Fruit fly (Drosophila melanogaster) whole organism, prepupa: ENCODE data around the gene Swip-1.

Experiments
- CG10631 ChIP-seq: fragments of 200-800 bp; sonication (Bioruptor generic); optimal IDR thresholded peaks from 2 replicates; lab custom pipeline; 2016; ENCODE audit warnings: missing biosample characterization, missing genetic modification characterization
- CG10669 ChIP-seq: fragments of 200-800 bp; sonication (Bioruptor generic); optimal IDR thresholded peaks from 3 replicates; lab custom pipeline; 2018; ENCODE audit warnings: missing biosample characterization, mild to moderate bottlenecking, missing genetic modification characterization, moderate library complexity
- CG11762 ChIP-seq: fragments of 200-800 bp; sonication (Bioruptor generic); optimal IDR thresholded peaks from 3 replicates; lab custom pipeline; 2016; ENCODE audit warnings: missing biosample characterization, missing genetic modification characterization; ENCODE audit not compliant: insufficient read depth
- CG11902 ChIP-seq: fragments of 200-800 bp; sonication (Bioruptor generic); optimal IDR thresholded peaks from 3 replicates; lab custom pipeline; 2016; ENCODE audit warnings: missing biosample characterization, missing genetic modification characterization
- CG15336 ChIP-seq: fragments of 200-800 bp; sonication (Bioruptor generic); IDR thresholded peaks from 2 replicates; pipeline ENCODE4 v1.3.6; 2022; ENCODE audit warnings: missing biosample characterization, missing genetic modification characterization
- CG1621 ChIP-seq: fragments of 200-800 bp; sonication (Bioruptor generic); optimal IDR thresholded peaks from 3 replicates; lab custom pipeline; 2018; ENCODE audit warnings: missing biosample characterization, mild to moderate bottlenecking, missing genetic modification characterization
- CG16779 ChIP-seq: fragments of 200-800 bp; sonication (Bioruptor generic); optimal IDR thresholded peaks from 3 replicates; lab custom pipeline; 2017; ENCODE audit warnings: missing biosample characterization, mild to moderate bottlenecking, missing genetic modification characterization
- CG3032 ChIP-seq: fragments of 200-800 bp; optimal IDR thresholded peaks from 2 replicates; lab custom pipeline; 2019; ENCODE audit warnings: missing biosample characterization, mild to moderate bottlenecking, missing genetic modification characterization, moderate library complexity
- CG31627 ChIP-seq: fragments of 200-800 bp; sonication (Bioruptor generic); optimal IDR thresholded peaks from 3 replicates; lab custom pipeline; 2016; ENCODE audit warnings: missing biosample characterization, missing genetic modification characterization
- CG32006 ChIP-seq: fragments of 200-800 bp; sonication (Bioruptor generic); optimal IDR thresholded peaks from 3 replicates; lab custom pipeline; 2017; ENCODE audit warnings: missing biosample characterization, mild to moderate bottlenecking, missing genetic modification characterization
- CG34406 ChIP-seq: fragments of 200-800 bp; sonication (Bioruptor generic); optimal IDR thresholded peaks from 3 replicates; lab custom pipeline; 2016; ENCODE audit warnings: missing biosample characterization, missing genetic modification characterization
- CG4318 ChIP-seq: fragments of 200-800 bp; sonication (Bioruptor generic); optimal IDR thresholded peaks from 3 replicates; lab custom pipeline; 2017; ENCODE audit warnings: missing biosample characterization, mild to moderate bottlenecking, missing genetic modification characterization
- CG6792 ChIP-seq: fragments of 200-800 bp; sonication (Bioruptor generic); optimal IDR thresholded peaks from 3 replicates; lab custom pipeline; 2016; ENCODE audit warnings: missing biosample characterization, missing genetic modification characterization
- CG7368 ChIP-seq: fragments of 200-800 bp; sonication (Bioruptor generic); optimal IDR thresholded peaks from 3 replicates; lab custom pipeline; 2016; ENCODE audit warnings: missing biosample characterization, missing genetic modification characterization
- CG8119 ChIP-seq: fragments of 200-800 bp; sonication (Bioruptor generic); IDR thresholded peaks from 3 replicates; pipeline ENCODE4 v1.3.6; 2022; ENCODE audit warnings: missing biosample characterization, missing genetic modification characterization
- CG8319 ChIP-seq: fragments of 200-800 bp; sonication (Bioruptor generic); optimal IDR thresholded peaks from 3 replicates; lab custom pipeline; 2016; ENCODE audit warnings: missing biosample characterization, missing genetic modification characterization
- CG8632 ChIP-seq: fragments of 200-800 bp; sonication (Bioruptor generic); optimal IDR thresholded peaks from 3 replicates; lab custom pipeline; 2016; ENCODE audit warnings: missing biosample characterization, missing genetic modification characterization
- CG9139 ChIP-seq: fragments of 200-800 bp; sonication (Bioruptor generic); optimal IDR thresholded peaks from 3 replicates; lab custom pipeline; 2017; ENCODE audit warnings: missing biosample characterization, mild to moderate bottlenecking, missing genetic modification characterization
- Eip75B ChIP-seq: fragments of 200-800 bp; sonication (Bioruptor generic); optimal IDR thresholded peaks from 3 replicates; lab custom pipeline; 2016; ENCODE audit warnings: missing biosample characterization, missing genetic modification characterization
- Eip78C ChIP-seq: fragments of 200-800 bp; sonication (Bioruptor generic); peaks from one replicate; lab custom pipeline; 2016; ENCODE audit warnings: missing biosample characterization, missing genetic modification characterization
- Eip93F ChIP-seq: fragments of 200-800 bp; sonication (Bioruptor generic); optimal IDR thresholded peaks from 2 replicates; lab custom pipeline; 2016; ENCODE audit warnings: missing biosample characterization, mild to moderate bottlenecking, missing genetic modification characterization
- Ets96B ChIP-seq: fragments of 200-800 bp; optimal IDR thresholded peaks from 2 replicates; lab custom pipeline; 2019; ENCODE audit warnings: missing biosample characterization, mild to moderate bottlenecking, missing genetic modification characterization, moderate library complexity
- Hr38 ChIP-seq: sonication (Bioruptor generic); optimal IDR thresholded peaks from 2 replicates; lab custom pipeline; 2016; ENCODE audit warnings: missing biosample characterization, missing genetic modification characterization
- Hr39 ChIP-seq: fragments of 200-800 bp; sonication (Bioruptor generic); optimal IDR thresholded peaks from 2 replicates; lab custom pipeline; 2016; ENCODE audit warnings: missing biosample characterization, missing genetic modification characterization
- Hr4 ChIP-seq: fragments of 200-800 bp; sonication (Bioruptor generic); optimal IDR thresholded peaks from 3 replicates; lab custom pipeline; 2016; ENCODE audit warnings: missing biosample characterization, missing genetic modification characterization
- Lpt ChIP-seq: fragments of 200-800 bp; sonication (Bioruptor generic); optimal IDR thresholded peaks from 3 replicates; lab custom pipeline; 2016; ENCODE audit warnings: missing biosample characterization, missing genetic modification characterization
- Met ChIP-seq: fragments of 200-800 bp; sonication (Bioruptor generic); optimal IDR thresholded peaks from 3 replicates; lab custom pipeline; 2016; ENCODE audit warnings: missing biosample characterization, missing genetic modification characterization
- OdsH ChIP-seq: fragments of 200-800 bp; sonication (Bioruptor generic); optimal IDR thresholded peaks from 3 replicates; lab custom pipeline; 2016; ENCODE audit warnings: missing biosample characterization, missing genetic modification characterization
- Smox ChIP-seq: fragments of 200-800 bp; sonication (Bioruptor generic); optimal IDR thresholded peaks from 3 replicates; lab custom pipeline; 2016; ENCODE audit warnings: missing biosample characterization, missing genetic modification characterization
- Sox14 ChIP-seq: fragments of 200-800 bp; sonication (Bioruptor generic); optimal IDR thresholded peaks from 3 replicates; lab custom pipeline; 2016; ENCODE audit warnings: missing biosample characterization, missing genetic modification characterization
- Sox15 ChIP-seq: fragments of 200-800 bp; sonication (Bioruptor generic); optimal IDR thresholded peaks from 3 replicates; lab custom pipeline; 2016; ENCODE audit warnings: missing biosample characterization, missing genetic modification characterization
- achi ChIP-seq: fragments of 200-800 bp; sonication (Bioruptor generic); optimal IDR thresholded peaks from 3 replicates; lab custom pipeline; 2016; ENCODE audit warnings: missing biosample characterization, missing genetic modification characterization
- acj6 ChIP-seq: fragments of 200-800 bp; sonication (Bioruptor generic); optimal IDR thresholded peaks from 3 replicates; lab custom pipeline; 2016; ENCODE audit warnings: missing biosample characterization, missing genetic modification characterization
- dsx ChIP-seq: fragments of 200-800 bp; optimal IDR thresholded peaks from 3 replicates; lab custom pipeline; 2019; ENCODE audit warnings: missing biosample characterization, mild to moderate bottlenecking, missing genetic modification characterization, moderate library complexity; ENCODE audit not compliant: poor library complexity, severe bottlenecking
- esn ChIP-seq: fragments of 200-800 bp; sonication (Bioruptor generic); optimal IDR thresholded peaks from 2 replicates; lab custom pipeline; 2016; ENCODE audit warnings: missing biosample characterization, mild to moderate bottlenecking, missing genetic modification characterization, moderate library complexity
- fd59A ChIP-seq: fragments of 200-800 bp; sonication (Bioruptor generic); optimal IDR thresholded peaks from 2 replicates; lab custom pipeline; 2017; ENCODE audit warnings: missing biosample characterization, mild to moderate bottlenecking, missing genetic modification characterization, missing genetic modification reagents
- fd85E ChIP-seq: fragments of 200-800 bp; sonication (Bioruptor generic); optimal IDR thresholded peaks from 3 replicates; lab custom pipeline; 2016; ENCODE audit warnings: missing biosample characterization, missing genetic modification characterization
- fkh ChIP-seq: fragments of 200-800 bp; sonication (Bioruptor generic); optimal IDR thresholded peaks from 3 replicates; lab custom pipeline; 2017; ENCODE audit warnings: missing biosample characterization, mild to moderate bottlenecking, missing genetic modification characterization, moderate library complexity
- lz ChIP-seq: fragments of 200-800 bp; sonication (Bioruptor generic); optimal IDR thresholded peaks from 3 replicates; lab custom pipeline; 2016; ENCODE audit warnings: missing biosample characterization, missing genetic modification characterization
- net ChIP-seq: fragments of 200-800 bp; sonication (Bioruptor generic); optimal IDR thresholded peaks from 3 replicates; lab custom pipeline; 2016; ENCODE audit warnings: missing biosample characterization, missing genetic modification characterization
- pdm3 ChIP-seq: fragments of 200-800 bp; sonication (Bioruptor generic); optimal IDR thresholded peaks from 3 replicates; lab custom pipeline; 2016; ENCODE audit warnings: missing biosample characterization, missing genetic modification characterization
- spab ChIP-seq: fragments of 200-800 bp; sonication (Bioruptor generic); optimal IDR thresholded peaks from 2 replicates; lab custom pipeline; 2017; ENCODE audit warnings: missing biosample characterization, mild to moderate bottlenecking, missing genetic modification characterization, missing genetic modification reagents
- ss ChIP-seq, 2 experiments: fragments of 200-800 bp; sonication (Bioruptor generic); optimal IDR thresholded peaks; 2 replicates in 1 of 2; 3 replicates in 1 of 2; lab custom pipeline; 2017 to 2018; ENCODE audit warnings: mild to moderate bottlenecking in 2 of 2, missing biosample characterization in 2 of 2, missing genetic modification characterization in 2 of 2, moderate library complexity in 1 of 2
- svp ChIP-seq: fragments of 200-800 bp; sonication (Bioruptor generic); peaks from one replicate; lab custom pipeline; 2016; ENCODE audit warnings: missing biosample characterization, missing genetic modification characterization

Gene Swip-1

DNA sequence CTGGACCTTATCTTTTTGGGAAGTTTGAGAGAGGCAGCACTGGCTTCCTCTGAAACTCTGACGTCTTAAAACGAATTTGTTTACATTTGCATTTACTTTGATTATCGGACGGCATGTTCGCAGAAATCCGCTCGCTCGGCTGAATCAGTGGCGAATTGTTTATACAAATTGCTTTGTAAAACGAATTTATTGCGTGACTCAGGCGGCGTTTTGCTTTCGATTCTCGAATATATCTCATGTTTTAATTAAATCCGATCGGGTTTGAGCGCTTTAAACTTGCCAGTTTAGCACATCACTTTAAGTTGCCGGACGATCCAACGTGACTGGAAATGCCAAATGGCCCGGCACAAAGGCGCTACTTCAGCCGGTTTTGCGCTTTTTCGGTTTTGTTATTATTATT lies 2.9 kb downstream of the Swip-1 start (continued):
- TF ChIP-seq spab (GFP tag; lab: Kevin White, UChicago) (no peak), CG1621 (tag; lab: Kevin White, UChicago) (no peak), dsx (no peak), CG8119 (GFP tag; lab: Robert Waterston, UW) (no peak), CG4318 (GFP tag; lab: Kevin White, UChicago) (no peak), Hr4 (no peak), CG11902 (GFP tag; lab: Kevin White, UChicago) (no peak), CG11762 (GFP tag; lab: Kevin White, UChicago) (no peak), CG15336 (GFP tag; lab: Robert Waterston, UW) (no peak), fd85E (GFP tag; lab: Kevin White, UChicago) (no peak), svp (GFP tag; lab: Kevin White, UChicago) (peak; percentile 88), Sox15 (GFP tag; lab: Kevin White, UChicago) (no peak), CG9139 (GFP tag; lab: Kevin White, UChicago) (no peak), CG16779 (no peak), CG7368 (GFP tag; lab: Kevin White, UChicago) (no peak), net (GFP tag; lab: Kevin White, UChicago) (no peak), CG10669 (GFP tag; lab: Kevin White, UChicago) (no peak)

DNA sequence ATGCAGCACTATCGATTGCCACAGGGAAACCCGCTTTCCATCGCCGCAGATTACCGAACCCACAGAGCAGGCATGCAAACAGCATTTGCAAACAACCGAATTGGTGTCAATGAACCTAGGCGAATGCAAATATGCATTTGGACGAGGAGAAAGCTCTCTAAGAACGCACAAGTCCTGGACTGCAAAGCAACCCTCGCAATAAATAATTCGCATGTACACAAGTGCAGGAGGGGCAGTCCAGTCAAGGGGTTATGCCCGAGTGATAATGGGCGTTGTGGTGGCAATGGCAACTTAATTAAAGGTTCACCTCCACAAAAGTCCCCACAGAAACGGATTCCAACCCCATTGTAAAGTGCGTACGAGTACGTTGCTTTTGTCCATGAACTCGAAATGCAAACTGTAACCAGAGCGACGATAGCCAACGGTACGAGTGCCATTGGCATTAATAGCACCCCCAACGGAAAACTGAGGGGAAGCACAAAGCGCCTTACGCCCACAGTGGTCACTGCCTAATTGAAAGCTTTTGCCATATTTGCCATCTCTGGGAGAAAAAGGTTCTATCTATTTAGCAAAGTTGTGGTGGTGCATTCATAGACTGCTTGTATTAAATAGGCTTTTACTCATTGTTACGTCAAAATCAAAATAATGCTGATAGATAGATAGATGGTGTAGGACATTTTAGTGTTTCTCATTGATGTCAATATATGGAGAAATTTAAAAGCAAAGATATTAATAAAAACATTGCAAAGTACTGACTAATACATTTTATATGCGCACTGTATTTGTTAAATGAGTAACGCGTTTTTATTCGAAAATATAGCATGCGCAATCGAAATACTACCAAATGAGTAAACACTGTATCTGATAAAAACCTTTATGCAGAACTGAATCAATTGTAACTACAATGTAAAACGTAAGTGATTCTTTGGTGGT lies 4.0 kb downstream of the Swip-1 start:
- TF ChIP-seq acj6 = peak; percentile 51
- no peak for TF ChIP-seq fkh
- TF ChIP-seq Eip75B (GFP tag; lab: Kevin White, UChicago) = peak; percentile 17
- TF ChIP-seq Lpt (GFP tag; lab: Kevin White, UChicago) = no peak
- TF ChIP-seq CG8119 (GFP tag; lab: Robert Waterston, UW) = 0 out of 3 replicates have a peak, but pooled peaks have one; percentile 16
- TF ChIP-seq CG3032 (tag; lab: Kevin White, UChicago) = peak; percentile 6
- no peak for TF ChIP-seq OdsH
- TF ChIP-seq fd59A (GFP tag; lab: Kevin White, UChicago) = no peak
- peak; percentile 19 for TF ChIP-seq CG8632
- TF ChIP-seq CG32006 (GFP tag; lab: Kevin White, UChicago) = peak; percentile 36
- peak; percentile 33 for TF ChIP-seq CG34406 (GFP tag; lab: Kevin White, UChicago)
- peak; percentile 34 for TF ChIP-seq CG10631
- TF ChIP-seq Eip93F (GFP tag; lab: Kevin White, UChicago) = no peak
- no peak for TF ChIP-seq spab (GFP tag; lab: Kevin White, UChicago)
- TF ChIP-seq achi = peak; percentile 0
- peak; percentile 44 for TF ChIP-seq lz (GFP tag; lab: Kevin White, UChicago)
- TF ChIP-seq Sox14 (GFP tag; lab: Kevin White, UChicago) = peak; percentile 48
- TF ChIP-seq CG10669 (GFP tag; lab: Kevin White, UChicago) = no peak
- TF ChIP-seq Smox (GFP tag; lab: Kevin White, UChicago) = peak; percentile 29
- TF ChIP-seq Eip78C = peak; percentile 73
- TF ChIP-seq pdm3 = peak; percentile 33
- TF ChIP-seq esn = peak; percentile 52
- peak; percentile 52 for TF ChIP-seq CG31627 (GFP tag; lab: Kevin White, UChicago)
- TF ChIP-seq Hr38 (GFP tag; lab: Kevin White, UChicago) = no peak
- peak; percentile 5 for TF ChIP-seq CG6792 (GFP tag; lab: Kevin White, UChicago)
- TF ChIP-seq svp (GFP tag; lab: Kevin White, UChicago) = peak; percentile 68
- no peak for TF ChIP-seq CG8319 (GFP tag; lab: Kevin White, UChicago)
- peak; percentile 35 for TF ChIP-seq Hr39 (GFP tag; lab: Kevin White, UChicago)
- TF ChIP-seq Met (GFP tag; lab: Kevin White, UChicago) = peak; percentile 42
- no peak for TF ChIP-seq CG1621 (tag; lab: Kevin White, UChicago)
- peak in 1 of 2 experiments; percentile 28 for TF ChIP-seq ss (GFP tag; optimal IDR thresholded peaks at IDR 0.05; lab: Kevin White, UChicago)
- TF ChIP-seq Ets96B = peak; percentile 30
- peak; percentile 40 for TF ChIP-seq dsx
- TF ChIP-seq, all 60 proteins: peak for 23
